Fruit fly (Drosophila melanogaster): ENCODE data around the gene hiw.

The hiw gene

DNA sequence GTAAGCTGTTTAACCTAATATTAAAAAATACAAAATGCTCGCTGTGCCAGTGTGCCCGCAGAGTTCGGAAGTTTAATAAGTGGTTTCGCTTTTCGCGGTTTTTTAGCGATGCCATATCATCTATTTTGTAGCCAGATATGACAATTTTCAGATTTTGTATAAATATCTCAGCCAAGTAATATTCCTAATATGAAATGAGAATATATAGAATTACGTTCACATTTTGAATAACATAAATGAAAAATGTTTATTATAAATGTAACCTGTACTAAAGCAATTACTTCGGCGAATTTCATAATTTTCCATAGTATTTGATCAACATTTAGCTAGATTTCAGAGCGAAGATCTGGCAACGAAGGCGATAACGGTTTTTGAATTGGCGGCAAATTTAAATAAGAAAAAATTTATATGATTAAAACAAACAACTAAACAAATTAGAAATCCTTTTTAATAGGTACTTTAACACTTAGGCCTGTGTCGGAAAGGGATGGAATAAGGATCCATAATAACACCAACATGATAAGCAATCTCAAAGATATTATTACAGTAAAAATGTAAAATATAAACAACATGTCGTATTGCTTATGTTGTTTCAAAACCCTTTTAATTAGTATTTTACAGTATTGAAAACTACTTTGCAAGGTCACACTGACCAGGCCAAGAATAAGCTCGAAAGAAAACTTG lies 3.3 kb upstream of the hiw start, which contains the start of the genes opm and dob:
TSS of gene opm (minus strand) at position 59 of the 684 bp plus-strand sequence.
TSS of gene dob (plus strand) at position 634 of the 684 bp plus-strand sequence.
- TF ChIP-seq usp (GFP tag; optimal IDR thresholded peaks at IDR 0.05) (no peak), Dll (optimal IDR thresholded peaks at IDR 0.05) (no peak), EcR (GFP tag; optimal IDR thresholded peaks at IDR 0.05) (no peak), pan (optimal IDR thresholded peaks at IDR 0.05) (no peak), psq (optimal IDR thresholded peaks at IDR 0.05) (no peak), CG8478 (optimal IDR thresholded peaks at IDR 0.05) (no peak)

DNA sequence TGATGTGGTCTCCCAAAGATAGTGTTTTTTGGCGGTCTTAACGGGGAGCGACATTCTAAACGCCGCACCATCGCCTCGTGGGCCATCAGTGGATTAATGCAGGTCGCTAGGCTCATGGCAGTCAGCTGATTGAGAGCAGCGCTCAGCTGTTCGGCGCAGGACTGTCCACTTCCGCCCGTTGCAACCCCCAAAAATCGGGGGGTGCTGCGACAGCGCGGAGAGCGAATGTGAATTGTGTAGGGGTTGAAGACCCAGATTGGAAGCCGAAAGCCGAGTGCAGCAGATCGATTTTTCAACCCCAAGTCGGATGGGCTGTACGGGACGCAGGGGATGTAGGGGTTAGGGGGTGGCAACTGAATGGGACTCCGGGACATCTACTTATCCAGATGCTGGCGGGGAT lies 610 bp downstream of the hiw start:
- TF ChIP-seq Dll (optimal IDR thresholded peaks at IDR 0.05), result no peak
- no peak for TF ChIP-seq pan (optimal IDR thresholded peaks at IDR 0.05)
- no peak for TF ChIP-seq EcR (GFP tag; optimal IDR thresholded peaks at IDR 0.05)
- no peak for TF ChIP-seq usp (GFP tag; optimal IDR thresholded peaks at IDR 0.05)
- no peak for TF ChIP-seq CG8478 (optimal IDR thresholded peaks at IDR 0.05)
- no peak for TF ChIP-seq psq (optimal IDR thresholded peaks at IDR 0.05)

DNA sequence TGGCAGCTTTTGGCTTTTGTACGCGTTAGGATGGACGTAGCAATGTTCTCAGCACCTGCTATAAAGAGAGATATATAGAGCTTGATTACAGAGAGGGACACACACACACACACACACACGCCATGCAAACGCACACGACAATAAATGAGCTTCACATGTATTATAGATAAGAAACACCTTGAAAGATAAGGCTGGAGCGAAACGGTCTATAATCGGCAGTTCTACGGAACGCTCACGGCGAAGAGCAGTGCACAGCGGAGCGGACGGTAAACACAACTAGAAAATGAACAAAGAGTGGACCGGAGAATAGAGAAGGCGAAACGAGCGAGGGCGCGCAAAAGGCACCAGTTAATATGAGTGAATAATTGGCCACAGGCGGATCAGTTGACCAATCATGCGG lies 14.5 kb downstream of the hiw start:
- TF ChIP-seq Dll (optimal IDR thresholded peaks at IDR 0.05), result no peak

DNA sequence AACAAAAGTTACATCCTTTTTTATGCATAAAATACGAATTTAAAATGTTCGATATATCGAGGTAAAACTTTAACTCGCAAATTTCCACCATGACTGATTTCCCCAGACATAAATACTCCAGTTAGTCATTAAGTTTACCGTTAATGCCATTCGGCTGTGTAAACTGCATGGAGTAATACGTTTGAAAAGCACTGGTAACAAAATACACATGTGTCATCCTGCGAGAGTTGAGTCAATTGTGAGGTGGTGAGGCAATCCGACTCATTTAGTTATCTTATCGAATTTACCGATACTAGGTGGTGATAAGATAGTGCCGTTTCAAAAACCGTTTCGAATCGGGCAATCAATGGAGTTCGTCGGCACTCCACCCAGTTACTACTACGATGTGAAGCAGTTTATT lies 17.6 kb downstream of the hiw start:
- TF ChIP-seq usp (GFP tag; optimal IDR thresholded peaks at IDR 0.05) (no peak), EcR (GFP tag; optimal IDR thresholded peaks at IDR 0.05) (no peak), psq (optimal IDR thresholded peaks at IDR 0.05) (no peak), Dll (optimal IDR thresholded peaks at IDR 0.05) (no peak), CG8478 (optimal IDR thresholded peaks at IDR 0.05) (no peak), pan (optimal IDR thresholded peaks at IDR 0.05) (no peak)

DNA sequence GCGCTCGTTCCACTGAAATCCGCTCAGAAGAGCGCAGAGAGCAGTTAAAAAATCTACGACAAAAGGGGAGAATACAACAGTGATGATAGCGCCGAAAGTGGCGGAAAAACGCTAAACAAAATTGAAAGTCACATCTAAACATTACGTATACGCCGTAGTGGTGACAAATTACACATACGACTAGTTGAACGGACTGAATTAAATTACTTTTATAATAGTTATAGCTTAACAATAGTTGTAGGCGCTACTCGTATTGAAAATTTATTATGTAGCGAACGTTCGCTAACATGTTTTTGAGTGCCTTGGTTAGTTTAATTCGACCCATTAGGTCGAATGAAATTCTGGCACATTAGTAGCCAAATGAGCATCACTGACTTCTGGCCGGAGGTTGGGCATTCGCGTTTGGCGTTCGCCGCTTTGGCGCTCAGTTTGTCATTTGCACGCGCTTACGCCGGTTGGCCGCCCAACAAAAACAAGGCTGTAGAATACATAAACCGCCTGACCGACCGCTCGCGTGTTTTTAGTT lies 19.5 kb downstream of the hiw start, which contains the start of gene CG5541:
TSS of gene CG5541 (plus strand) at position 424 of the 526 bp plus-strand sequence.
- TF ChIP-seq Dll (optimal IDR thresholded peaks at IDR 0.05), result no peak
- TF ChIP-seq pan (optimal IDR thresholded peaks at IDR 0.05), result no peak
- TF ChIP-seq psq (optimal IDR thresholded peaks at IDR 0.05), result no peak
- TF ChIP-seq CG8478 (optimal IDR thresholded peaks at IDR 0.05), result no peak
- TF ChIP-seq EcR (GFP tag; optimal IDR thresholded peaks at IDR 0.05), result no peak
- TF ChIP-seq usp (GFP tag; optimal IDR thresholded peaks at IDR 0.05), result no peak

DNA sequence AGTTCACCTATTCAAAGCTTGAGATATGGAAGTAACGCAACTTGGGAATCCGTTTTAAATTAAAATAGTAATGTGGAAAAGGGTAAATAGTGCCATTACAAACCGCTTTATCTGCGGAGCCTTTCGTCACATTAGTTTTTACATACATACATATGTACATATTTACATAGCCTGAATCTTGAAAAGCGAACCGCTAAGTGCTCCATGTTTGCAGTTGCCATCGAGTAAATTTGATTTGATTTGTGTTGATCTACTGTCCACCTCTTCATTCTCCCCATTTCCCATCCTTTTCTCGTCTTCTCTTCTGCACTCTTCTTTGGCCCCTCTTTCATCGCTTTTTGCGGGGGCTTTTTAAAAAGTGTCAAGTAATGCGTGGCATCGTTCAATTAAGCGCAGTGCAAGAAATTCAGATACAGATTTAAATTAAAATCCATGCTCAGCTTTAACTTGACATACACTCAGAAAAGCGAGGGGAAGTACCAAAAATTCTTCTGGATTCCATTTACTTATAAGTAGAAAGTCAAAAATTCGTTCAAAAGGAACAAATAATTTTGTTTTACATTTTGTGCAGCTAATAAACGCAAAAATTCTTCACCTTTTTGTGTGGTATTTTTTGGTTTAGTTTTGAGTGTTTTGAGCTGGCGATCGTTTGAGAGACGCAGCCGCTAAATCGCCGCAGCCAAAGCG lies 20.1 kb downstream of the hiw start:
- TF ChIP-seq psq (optimal IDR thresholded peaks at IDR 0.05) (no peak), CG8478 (optimal IDR thresholded peaks at IDR 0.05) (no peak), usp (GFP tag; optimal IDR thresholded peaks at IDR 0.05) (no peak), pan (optimal IDR thresholded peaks at IDR 0.05) (no peak), Dll (optimal IDR thresholded peaks at IDR 0.05) (no peak), EcR (GFP tag; optimal IDR thresholded peaks at IDR 0.05) (no peak)

DNA sequence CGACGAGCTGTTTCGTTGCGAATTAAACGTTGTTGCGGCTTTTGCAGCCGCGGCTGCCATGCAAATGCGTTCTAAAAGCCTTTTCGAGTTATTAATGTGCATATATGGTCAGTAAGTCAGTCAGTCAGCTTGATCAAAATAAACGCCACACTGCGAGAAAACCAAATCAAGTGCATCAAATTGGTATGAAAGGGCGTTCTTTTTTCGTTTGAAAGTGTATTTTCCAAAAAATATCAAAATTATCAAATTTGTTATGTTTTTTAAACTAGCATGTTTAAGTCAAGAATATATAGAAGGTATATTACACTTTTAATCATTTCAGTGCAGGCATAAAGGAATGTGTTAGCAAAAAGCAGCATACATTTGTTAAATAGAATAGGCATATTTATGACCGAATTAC lies 20.7 kb downstream of the hiw start:
- TF ChIP-seq psq (optimal IDR thresholded peaks at IDR 0.05) (no peak), usp (GFP tag; optimal IDR thresholded peaks at IDR 0.05) (no peak), Dll (optimal IDR thresholded peaks at IDR 0.05) (no peak), EcR (GFP tag; optimal IDR thresholded peaks at IDR 0.05) (no peak), pan (optimal IDR thresholded peaks at IDR 0.05) (no peak), CG8478 (optimal IDR thresholded peaks at IDR 0.05) (no peak)

DNA sequence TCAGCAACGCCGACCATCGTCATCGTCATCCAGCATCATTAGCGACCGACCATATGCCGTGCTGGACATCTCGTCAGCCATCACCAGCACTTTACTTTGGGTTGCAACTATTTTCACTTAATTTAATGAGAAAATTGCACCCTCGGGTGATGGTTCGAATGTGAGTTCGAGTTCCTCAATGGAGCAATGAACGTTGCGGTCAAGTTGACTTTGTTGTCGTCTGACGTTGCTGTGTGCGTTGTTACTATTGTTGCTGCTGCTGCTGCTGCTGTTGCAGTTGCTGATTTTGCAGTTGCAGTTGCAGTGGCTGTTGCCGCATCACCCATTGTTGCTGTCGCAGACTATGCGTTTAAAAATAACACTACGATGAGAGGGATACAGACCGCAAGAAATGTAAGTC lies 33.4 kb downstream of the hiw start:
- TF ChIP-seq CG8478 (optimal IDR thresholded peaks at IDR 0.05), result no peak

DNA sequence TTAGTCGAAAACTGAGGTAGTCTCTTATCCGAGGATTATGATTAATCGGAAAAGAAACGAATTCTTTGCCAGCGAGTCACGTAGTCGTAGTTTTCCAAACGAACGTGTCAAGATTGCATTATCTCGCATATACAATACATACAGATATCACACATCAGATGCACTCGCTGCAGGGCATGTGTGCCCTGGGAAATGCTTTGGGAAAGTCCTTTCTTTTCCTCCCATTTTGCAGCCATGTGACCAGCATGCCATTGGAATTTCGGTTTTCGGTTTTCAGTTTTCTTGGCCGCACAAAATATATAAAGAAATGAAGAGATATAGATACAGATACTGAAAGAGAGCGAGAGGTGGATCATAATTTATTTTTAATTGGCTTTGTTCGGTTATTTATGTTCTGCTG lies 35.1 kb downstream of the hiw start:
- TF ChIP-seq Dll (optimal IDR thresholded peaks at IDR 0.05), result no peak
- TF ChIP-seq pan (optimal IDR thresholded peaks at IDR 0.05), result no peak

DNA sequence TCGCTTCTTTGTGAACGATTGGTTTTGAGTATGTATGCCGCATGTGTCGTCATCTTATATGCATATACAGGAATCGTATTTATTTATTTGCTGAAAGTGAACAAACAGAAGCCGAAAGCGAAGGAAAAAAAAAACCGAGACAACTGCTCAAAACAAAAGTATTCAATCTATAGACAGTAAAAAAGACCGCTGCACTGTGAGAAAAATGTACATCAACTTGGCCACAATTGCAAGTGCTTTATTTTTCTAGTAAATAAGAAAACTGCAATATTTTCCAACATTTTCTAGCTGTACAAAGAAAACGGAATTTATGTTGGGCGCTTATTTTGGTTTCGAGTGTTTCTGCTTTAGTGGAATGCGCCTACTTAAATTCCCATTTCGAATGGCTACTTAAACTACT lies 36.3 kb downstream of the hiw start:
- TF ChIP-seq psq (optimal IDR thresholded peaks at IDR 0.05) (no peak), CG8478 (optimal IDR thresholded peaks at IDR 0.05) (no peak), EcR (GFP tag; optimal IDR thresholded peaks at IDR 0.05) (no peak), Dll (optimal IDR thresholded peaks at IDR 0.05) (no peak), pan (optimal IDR thresholded peaks at IDR 0.05) (no peak), usp (GFP tag; optimal IDR thresholded peaks at IDR 0.05) (no peak)

DNA sequence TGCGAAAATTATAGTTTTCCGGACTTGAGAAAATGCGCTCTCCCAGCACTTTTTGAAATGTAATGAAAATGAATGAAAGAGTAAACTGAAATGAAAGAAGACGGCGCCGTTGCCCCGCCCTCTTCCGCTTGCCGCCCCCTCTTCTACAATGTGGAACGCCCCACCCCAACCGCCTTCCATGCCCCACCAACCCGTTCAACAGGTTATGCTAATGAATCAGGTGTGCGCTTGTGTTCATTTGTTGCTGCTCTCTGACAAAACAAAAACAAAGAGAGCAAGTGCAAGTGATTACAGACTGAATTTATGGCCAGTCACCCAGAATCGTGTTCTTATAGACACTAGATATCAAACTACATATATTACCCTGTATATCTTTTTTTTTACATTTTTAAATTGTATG lies 37.5 kb downstream of the hiw start:
- no peak for TF ChIP-seq CG8478 (optimal IDR thresholded peaks at IDR 0.05)
- TF ChIP-seq pan (optimal IDR thresholded peaks at IDR 0.05), result no peak
- no peak for TF ChIP-seq Dll (optimal IDR thresholded peaks at IDR 0.05)
- no peak for TF ChIP-seq psq (optimal IDR thresholded peaks at IDR 0.05)
- TF ChIP-seq EcR (GFP tag; optimal IDR thresholded peaks at IDR 0.05), result no peak
- TF ChIP-seq usp (GFP tag; optimal IDR thresholded peaks at IDR 0.05), result no peak

DNA sequence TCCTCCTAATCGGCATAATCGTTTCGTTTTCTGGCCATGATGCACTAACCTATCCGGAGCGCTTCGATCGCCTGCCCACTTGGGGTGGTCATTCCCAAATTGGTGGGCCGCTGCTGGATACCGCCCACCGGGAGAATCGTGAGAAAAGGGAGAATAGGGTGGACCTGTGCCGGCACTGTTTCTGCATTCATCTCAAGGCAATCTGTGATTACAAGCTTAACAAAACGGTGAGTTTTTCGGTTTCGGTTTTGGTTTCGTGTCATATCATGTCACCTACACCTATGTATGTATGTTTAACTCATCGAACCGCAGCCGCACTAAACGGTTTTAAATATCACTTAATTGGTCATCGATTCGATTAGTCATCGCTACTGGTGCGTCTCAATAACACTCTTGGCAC lies 38.5 kb downstream of the hiw start:
- no peak for TF ChIP-seq usp (GFP tag; optimal IDR thresholded peaks at IDR 0.05)

All from whole organism.